Fruit fly (Drosophila melanogaster) whole organism, pupa: ENCODE measurements around the gene robo2.
A peak's percentile ranks its signal among the peaks of the same experiment; 100 is the strongest.

Experiments
- CG10348 ChIP-seq: fragments of 200-800 bp; sonication (Bioruptor generic); IDR thresholded peaks from 2 replicates; pipeline ENCODE4 v1.3.6; 2022; ENCODE audit warnings: missing biosample characterization, missing genetic modification characterization
- CG12605 ChIP-seq: fragments of 200-800 bp; sonication (Bioruptor generic); IDR thresholded peaks from 2 replicates; pipeline ENCODE4 v1.3.6; 2022; ENCODE audit warnings: missing biosample characterization, missing genetic modification characterization
- CG13204 ChIP-seq: fragments of 200-800 bp; sonication (Bioruptor generic); optimal IDR thresholded peaks from 2 replicates; lab custom pipeline; 2018; ENCODE audit warnings: missing biosample characterization, mild to moderate bottlenecking, missing genetic modification characterization, moderate library complexity
- CG14655 ChIP-seq: fragments of 200-800 bp; sonication (Bioruptor generic); optimal IDR thresholded peaks from 3 replicates; lab custom pipeline; 2017; ENCODE audit warnings: mild to moderate bottlenecking, missing biosample characterization, missing genetic modification reagents, missing genetic modification characterization
- CG15710 ChIP-seq: fragments of 200-800 bp; sonication (Bioruptor generic); optimal IDR thresholded peaks from 2 replicates; lab custom pipeline; 2018; ENCODE audit warnings: missing biosample characterization, mild to moderate bottlenecking, missing genetic modification characterization, moderate library complexity
- CG17806 ChIP-seq: fragments of 200-800 bp; sonication (Bioruptor generic); optimal IDR thresholded peaks from 2 replicates; lab custom pipeline; 2018; ENCODE audit warnings: missing biosample characterization, mild to moderate bottlenecking, missing genetic modification characterization, moderate library complexity
- CG32121 ChIP-seq: fragments of 200-800 bp; sonication (Bioruptor generic); IDR thresholded peaks from 2 replicates; pipeline ENCODE4 v1.3.6; 2022; ENCODE audit warnings: missing biosample characterization, missing genetic modification characterization
- CG34367 ChIP-seq: fragments of 200-800 bp; sonication (Bioruptor generic); optimal IDR thresholded peaks from 2 replicates; lab custom pipeline; 2018; ENCODE audit warnings: missing biosample characterization, mild to moderate bottlenecking, missing genetic modification characterization
- CG4496 ChIP-seq: fragments of 200-800 bp; sonication (Bioruptor generic); IDR thresholded peaks from 3 replicates; pipeline ENCODE4 v1.3.6; 2022; ENCODE audit warnings: missing biosample characterization, missing genetic modification characterization
- CG8159 ChIP-seq: fragments of 200-800 bp; sonication (Bioruptor generic); optimal IDR thresholded peaks from 3 replicates; lab custom pipeline; 2018; ENCODE audit warnings: missing biosample characterization, mild to moderate bottlenecking, missing genetic modification characterization, moderate library complexity
- CG8301 ChIP-seq: fragments of 200-800 bp; sonication (Bioruptor generic); optimal IDR thresholded peaks from 2 replicates; lab custom pipeline; 2018; ENCODE audit warnings: missing biosample characterization, mild to moderate bottlenecking, missing genetic modification characterization
- CG9948 ChIP-seq: fragments of 200-800 bp; sonication (Bioruptor generic); optimal IDR thresholded peaks from 2 replicates; lab custom pipeline; 2018; ENCODE audit warnings: missing biosample characterization, mild to moderate bottlenecking, missing genetic modification characterization, moderate library complexity
- D1 ChIP-seq: fragments of 200-800 bp; sonication (Bioruptor generic); optimal IDR thresholded peaks from 2 replicates; lab custom pipeline; 2018; ENCODE audit warnings: missing biosample characterization, mild to moderate bottlenecking, missing genetic modification characterization, moderate library complexity
- EcR ChIP-seq: fragments of 200-800 bp; sonication (Bioruptor generic); optimal IDR thresholded peaks from 3 replicates; lab custom pipeline; 2019; ENCODE audit warnings: missing biosample characterization, missing genetic modification characterization, mild to moderate bottlenecking, moderate library complexity, missing genetic modification reagents
- Ets98B ChIP-seq: fragments of 200-800 bp; sonication (Bioruptor generic); IDR thresholded peaks from 2 replicates; pipeline ENCODE4 v1.3.6; 2022; ENCODE audit warnings: missing biosample characterization, missing genetic modification characterization
- Pif1A ChIP-seq: fragments of 200-800 bp; sonication (Bioruptor generic); optimal IDR thresholded peaks from 3 replicates; lab custom pipeline; 2016; ENCODE audit warnings: missing biosample characterization, missing genetic modification characterization
- Pif1B ChIP-seq: fragments of 200-800 bp; sonication (Bioruptor generic); optimal IDR thresholded peaks from 3 replicates; lab custom pipeline; 2016; ENCODE audit warnings: missing biosample characterization, missing genetic modification characterization
- Snoo ChIP-seq: fragments of 200-800 bp; sonication (Bioruptor generic); optimal IDR thresholded peaks from 3 replicates; lab custom pipeline; 2017; ENCODE audit warnings: missing biosample characterization, mild to moderate bottlenecking, missing genetic modification characterization, inconsistent platforms
- fd96Ca ChIP-seq: fragments of 200-800 bp; sonication (Bioruptor generic); IDR thresholded peaks from 3 replicates; pipeline ENCODE4 v1.3.6; 2022; ENCODE audit warnings: missing biosample characterization, missing genetic modification characterization
- gl ChIP-seq: fragments of 200-800 bp; sonication (Bioruptor generic); optimal IDR thresholded peaks from 2 replicates; lab custom pipeline; 2018; ENCODE audit warnings: missing biosample characterization, mild to moderate bottlenecking, missing genetic modification characterization
- rn ChIP-seq: fragments of 200-800 bp; sonication (Bioruptor generic); IDR thresholded peaks from 2 replicates; pipeline ENCODE4 v1.3.6; 2022; ENCODE audit warnings: missing biosample characterization, missing genetic modification characterization

robo2 gene

DNA sequence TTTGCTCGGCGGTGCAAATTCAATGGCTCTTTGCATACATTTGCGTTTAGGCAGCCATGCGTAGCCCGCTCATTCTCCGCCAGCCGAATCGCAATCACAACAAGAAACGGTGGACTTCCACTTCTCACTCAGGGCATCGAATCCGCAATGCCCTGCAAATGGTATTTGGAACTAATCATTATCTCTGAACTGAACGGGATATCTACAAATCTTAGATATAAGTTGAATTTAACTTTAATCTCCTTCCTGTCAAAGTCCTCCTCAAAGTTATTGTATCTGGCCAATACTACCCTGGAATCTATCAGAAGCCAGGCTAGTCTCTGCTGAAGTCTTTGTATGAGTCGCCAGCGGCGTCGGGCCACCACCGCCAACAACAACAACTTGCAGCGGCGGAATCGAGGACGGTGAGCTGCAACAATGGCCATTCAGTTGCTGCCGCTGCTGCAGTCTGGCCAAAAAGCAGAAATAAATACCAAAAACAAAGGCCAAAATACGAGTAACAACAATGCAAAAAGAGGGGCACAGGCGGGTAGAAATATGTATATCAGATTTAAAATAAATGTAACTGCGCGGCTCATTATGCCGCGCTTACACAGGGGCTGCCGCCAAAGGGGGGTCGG is 38.4 kb upstream of the robo2 start:
- TF ChIP-seq D1 (tag; lab: Kevin White, UChicago), result no peak
- peak; percentile 67 for TF ChIP-seq gl (tag; lab: Kevin White, UChicago)
- TF ChIP-seq CG34367, result peak; percentile 75
- TF ChIP-seq CG12605 (GFP tag; lab: Robert Waterston, UW), result peak; percentile 81
- TF ChIP-seq EcR (GFP tag; lab: Kevin White, UChicago), result no peak
- peak; percentile 90 for TF ChIP-seq CG4496 (GFP tag; lab: Robert Waterston, UW)
- TF ChIP-seq CG14655 (GFP tag; lab: Kevin White, UChicago), result peak; percentile 76
- TF ChIP-seq CG13204 (GFP tag; lab: Kevin White, UChicago), result peak; percentile 58
- peak; percentile 71 for TF ChIP-seq CG9948 (tag; lab: Kevin White, UChicago)
- peak; percentile 80 for TF ChIP-seq CG8159
- TF ChIP-seq Pif1A (GFP tag; lab: Kevin White, UChicago), result peak; percentile 68
- peak; percentile 84 for TF ChIP-seq Ets98B (GFP tag; lab: Robert Waterston, UW)
- peak; percentile 66 for TF ChIP-seq Pif1B (GFP tag; lab: Kevin White, UChicago)
- peak; percentile 67 for TF ChIP-seq CG15710 (tag; lab: Kevin White, UChicago)
- peak; percentile 63 for TF ChIP-seq rn (GFP tag; lab: Robert Waterston, UW)
- TF ChIP-seq CG17806 (tag; lab: Kevin White, UChicago), result peak; percentile 75
- peak; percentile 89 for TF ChIP-seq fd96Ca
- TF ChIP-seq CG10348 (GFP tag; lab: Robert Waterston, UW), result 0 out of 2 replicates have a peak, but pooled peaks have one; percentile 25
- TF ChIP-seq CG32121 (GFP tag; lab: Robert Waterston, UW), result peak; percentile 85
- peak; percentile 71 for TF ChIP-seq CG8301
- no peak for TF ChIP-seq Snoo (tag; lab: Kevin White, UChicago)

DNA sequence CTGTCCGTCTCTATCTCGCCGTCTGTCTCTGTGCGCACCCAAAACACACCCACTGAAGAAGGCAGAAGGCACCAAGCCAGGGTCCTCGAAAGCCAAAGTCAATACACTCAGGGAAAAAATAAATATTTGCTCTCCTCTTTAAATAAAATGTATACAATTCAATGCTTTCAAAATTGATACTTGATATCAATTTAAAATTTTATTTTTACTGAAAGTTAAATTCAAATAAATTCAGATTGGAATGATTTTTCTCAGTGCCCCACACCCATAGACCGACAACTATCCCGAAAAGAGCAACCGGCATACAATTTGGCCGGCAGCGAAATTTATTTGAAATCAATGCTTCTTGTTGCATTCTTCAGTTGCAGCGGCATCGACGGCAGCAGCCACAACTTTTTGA is 36.6 kb upstream of the robo2 start:
- TF ChIP-seq CG14655 (GFP tag; lab: Kevin White, UChicago), result peak; percentile 70
- peak; percentile 67 for TF ChIP-seq CG8159
- peak; percentile 53 for TF ChIP-seq CG8301
- peak; percentile 44 for TF ChIP-seq Ets98B (GFP tag; lab: Robert Waterston, UW)
- TF ChIP-seq CG32121 (GFP tag; lab: Robert Waterston, UW), result no peak; the same call in 1 of the 2 replicates
- TF ChIP-seq CG17806 (tag; lab: Kevin White, UChicago), result peak; percentile 51
- TF ChIP-seq CG9948 (tag; lab: Kevin White, UChicago), result peak; percentile 68
- peak; percentile 39 for TF ChIP-seq D1 (tag; lab: Kevin White, UChicago)
- peak; percentile 62 for TF ChIP-seq CG12605 (GFP tag; lab: Robert Waterston, UW)
- TF ChIP-seq Pif1B (GFP tag; lab: Kevin White, UChicago), result peak; percentile 3
- TF ChIP-seq CG13204 (GFP tag; lab: Kevin White, UChicago), result peak; percentile 8
- peak; percentile 53 for TF ChIP-seq CG34367
- no peak for TF ChIP-seq fd96Ca
- no peak for TF ChIP-seq Snoo (tag; lab: Kevin White, UChicago)
- peak; percentile 66 for TF ChIP-seq CG4496 (GFP tag; lab: Robert Waterston, UW)
- no peak for TF ChIP-seq CG10348 (GFP tag; lab: Robert Waterston, UW)
- no peak for TF ChIP-seq rn (GFP tag; lab: Robert Waterston, UW)
- no peak for TF ChIP-seq EcR (GFP tag; lab: Kevin White, UChicago)
- peak; percentile 55 for TF ChIP-seq Pif1A (GFP tag; lab: Kevin White, UChicago)
- no peak for TF ChIP-seq gl (tag; lab: Kevin White, UChicago)
- peak; percentile 67 for TF ChIP-seq CG15710 (tag; lab: Kevin White, UChicago)
- TF ChIP-seq, all 21 proteins: peak for 14

dm6 chr2L:1456305-1456704 is 36.1 kb upstream of the robo2 start:
- no peak for TF ChIP-seq CG13204 (GFP tag; lab: Kevin White, UChicago)
- peak; percentile 82 for TF ChIP-seq CG9948 (tag; lab: Kevin White, UChicago)
- no peak for TF ChIP-seq rn (GFP tag; lab: Robert Waterston, UW)
- TF ChIP-seq CG32121 (GFP tag; lab: Robert Waterston, UW), result peak; percentile 46
- TF ChIP-seq CG8301, result peak; percentile 75
- peak; percentile 29 for TF ChIP-seq Pif1B (GFP tag; lab: Kevin White, UChicago)
- no peak; the same call in 1 of the 2 replicates for TF ChIP-seq Ets98B (GFP tag; lab: Robert Waterston, UW)
- TF ChIP-seq CG34367, result peak; percentile 57
- peak; percentile 47 for TF ChIP-seq gl (tag; lab: Kevin White, UChicago)
- peak; percentile 78 for TF ChIP-seq CG8159
- TF ChIP-seq CG10348 (GFP tag; lab: Robert Waterston, UW), result no peak
- peak; percentile 0 for TF ChIP-seq Snoo (tag; lab: Kevin White, UChicago)
- peak; percentile 76 for TF ChIP-seq CG14655 (GFP tag; lab: Kevin White, UChicago)
- no peak for TF ChIP-seq D1 (tag; lab: Kevin White, UChicago)
- TF ChIP-seq CG15710 (tag; lab: Kevin White, UChicago), result peak; percentile 71
- TF ChIP-seq fd96Ca, result no peak
- peak; percentile 62 for TF ChIP-seq CG12605 (GFP tag; lab: Robert Waterston, UW)
- TF ChIP-seq CG4496 (GFP tag; lab: Robert Waterston, UW), result peak; percentile 29; the same call in 1 of the 3 replicates
- no peak for TF ChIP-seq EcR (GFP tag; lab: Kevin White, UChicago)
- TF ChIP-seq Pif1A (GFP tag; lab: Kevin White, UChicago), result peak; percentile 50
- TF ChIP-seq CG17806 (tag; lab: Kevin White, UChicago), result peak; percentile 84

DNA sequence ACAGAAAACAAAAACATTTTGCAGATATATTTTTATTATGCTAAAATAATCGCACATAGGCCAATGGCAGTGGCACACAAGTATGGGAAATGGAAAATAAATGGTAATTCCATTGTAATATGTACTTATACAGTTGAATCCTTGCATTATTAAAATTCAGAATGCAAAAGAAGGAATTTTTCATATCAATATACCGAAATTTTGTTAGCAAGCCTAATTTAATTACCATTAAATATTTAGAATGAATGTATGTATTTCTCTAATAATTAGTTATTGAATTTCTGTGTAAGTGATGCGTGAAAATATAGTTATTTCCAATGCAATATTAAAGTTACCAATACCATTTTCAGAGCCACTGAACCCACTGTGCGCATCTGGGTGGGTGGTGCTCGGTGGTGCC is 35.2 kb upstream of the robo2 start:
- TF ChIP-seq CG17806 (tag; lab: Kevin White, UChicago) (peak; percentile 62), CG14655 (GFP tag; lab: Kevin White, UChicago) (peak; percentile 60), Pif1B (GFP tag; lab: Kevin White, UChicago) (no peak), CG4496 (GFP tag; lab: Robert Waterston, UW) (no peak), CG8159 (peak; percentile 70), Pif1A (GFP tag; lab: Kevin White, UChicago) (no peak), fd96Ca (no peak), CG8301 (peak; percentile 53), rn (GFP tag; lab: Robert Waterston, UW) (no peak), CG34367 (peak; percentile 4), CG9948 (tag; lab: Kevin White, UChicago) (peak; percentile 68), gl (tag; lab: Kevin White, UChicago) (no peak), CG15710 (tag; lab: Kevin White, UChicago) (peak; percentile 35)
- TF ChIP-seq, all 21 proteins: peak for 7
